Worm (Caenorhabditis elegans): ENCODE data around the gene Y53G8AR.5.

Y53G8AR.5 gene

ce11 chrIII:3279304-3279703 is 17.9 kb upstream of the Y53G8AR.5 start (continued):
- no peak for TF ChIP-seq odd-2 (tag; optimal IDR thresholded peaks at IDR 0.05)
- TF ChIP-seq pqm-1 (tag; optimal IDR thresholded peaks at IDR 0.05): no peak
- TF ChIP-seq ref-2 (tag; optimal IDR thresholded peaks at IDR 0.05): no peak
- TF ChIP-seq tbx-2 (tag; optimal IDR thresholded peaks at IDR 0.05): peak; percentile 3
- TF ChIP-seq ttx-3 (tag; optimal IDR thresholded peaks at IDR 0.05): no peak
- no peak for TF ChIP-seq K02D7.2 (tag; optimal IDR thresholded peaks at IDR 0.05)
- no peak for TF ChIP-seq unc-42 (tag; optimal IDR thresholded peaks at IDR 0.05)
- TF ChIP-seq tbx-7 (tag; optimal IDR thresholded peaks at IDR 0.05): no peak
- TF ChIP-seq lin-11 (tag; optimal IDR thresholded peaks at IDR 0.05): no peak
- no peak for TF ChIP-seq nhr-11 (tag; optimal IDR thresholded peaks at IDR 0.05)
- no peak for TF ChIP-seq Y22D7AL.16 (tag; optimal IDR thresholded peaks at IDR 0.05)
- TF ChIP-seq ceh-30 (tag; optimal IDR thresholded peaks at IDR 0.05): no peak
- TF ChIP-seq rnt-1 (tag; optimal IDR thresholded peaks at IDR 0.05): no peak
- TF ChIP-seq ceh-6 (GFP tag; optimal IDR thresholded peaks at IDR 0.05): no peak
- no peak for TF ChIP-seq gmeb-2 (tag; optimal IDR thresholded peaks at IDR 0.05)
- TF ChIP-seq unc-86 (tag; optimal IDR thresholded peaks at IDR 0.05): no peak
- no peak for TF ChIP-seq ceh-22 (tag; optimal IDR thresholded peaks at IDR 0.05)
- TF ChIP-seq hlh-13 (GFP tag; optimal IDR thresholded peaks at IDR 0.05): no peak
- no peak for TF ChIP-seq ceh-24 (tag; optimal IDR thresholded peaks at IDR 0.05)
- TF ChIP-seq pag-3 (tag; optimal IDR thresholded peaks at IDR 0.05; ENCODE audit: borderline replicate concordance): no peak
- TF ChIP-seq pat-9 (tag; optimal IDR thresholded peaks at IDR 0.05): no peak
- no peak for TF ChIP-seq ceh-48 (tag; optimal IDR thresholded peaks at IDR 0.05)
- peak; percentile 90 for TF ChIP-seq unc-55 (GFP tag; optimal IDR thresholded peaks at IDR 0.05)
- TF ChIP-seq F13H6.1 (tag; optimal IDR thresholded peaks at IDR 0.05): no peak
- no peak for TF ChIP-seq T23F11.4 (GFP tag; optimal IDR thresholded peaks at IDR 0.05)
- no peak for TF ChIP-seq ets-4 (tag; optimal IDR thresholded peaks at IDR 0.05)
- no peak for TF ChIP-seq pha-2 (tag; optimal IDR thresholded peaks at IDR 0.05)
- TF ChIP-seq ceh-2 (tag; optimal IDR thresholded peaks at IDR 0.05): no peak
- TF ChIP-seq nhr-232 (tag; optimal IDR thresholded peaks at IDR 0.05): no peak
- no peak for TF ChIP-seq ceh-14 (tag; optimal IDR thresholded peaks at IDR 0.05)
- TF ChIP-seq fkh-6 (tag; optimal IDR thresholded peaks at IDR 0.05): no peak

DNA sequence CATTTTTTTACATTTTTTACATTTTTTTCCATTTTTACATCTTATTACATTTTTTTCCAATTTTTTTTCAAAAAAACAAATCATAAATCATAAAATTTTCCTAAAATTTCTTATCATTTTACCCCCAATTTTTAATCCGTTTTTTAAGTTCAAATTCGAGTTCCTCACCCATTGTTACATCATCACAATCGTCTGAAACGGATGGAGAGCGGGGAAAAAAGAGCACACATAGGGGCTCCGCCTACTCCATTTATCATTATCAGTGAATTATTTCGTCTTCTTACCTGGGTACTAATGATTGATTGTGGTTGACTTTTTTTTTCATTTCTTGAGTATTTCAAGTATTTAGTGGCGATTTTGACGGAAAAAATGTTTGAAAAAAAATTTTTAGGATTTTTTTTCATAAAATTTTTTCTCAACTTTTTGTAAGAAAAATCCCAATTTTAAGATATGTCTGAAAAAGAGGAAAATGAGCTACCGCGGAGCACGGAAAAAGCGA is 15.3 kb upstream of the Y53G8AR.5 start, which contains the start of gene mfsd-8:
TSS of gene mfsd-8 (plus strand) at position 449 of the 499 bp plus-strand sequence.
- no peak for TF ChIP-seq nfya-1 (tag; optimal IDR thresholded peaks at IDR 0.05)

DNA sequence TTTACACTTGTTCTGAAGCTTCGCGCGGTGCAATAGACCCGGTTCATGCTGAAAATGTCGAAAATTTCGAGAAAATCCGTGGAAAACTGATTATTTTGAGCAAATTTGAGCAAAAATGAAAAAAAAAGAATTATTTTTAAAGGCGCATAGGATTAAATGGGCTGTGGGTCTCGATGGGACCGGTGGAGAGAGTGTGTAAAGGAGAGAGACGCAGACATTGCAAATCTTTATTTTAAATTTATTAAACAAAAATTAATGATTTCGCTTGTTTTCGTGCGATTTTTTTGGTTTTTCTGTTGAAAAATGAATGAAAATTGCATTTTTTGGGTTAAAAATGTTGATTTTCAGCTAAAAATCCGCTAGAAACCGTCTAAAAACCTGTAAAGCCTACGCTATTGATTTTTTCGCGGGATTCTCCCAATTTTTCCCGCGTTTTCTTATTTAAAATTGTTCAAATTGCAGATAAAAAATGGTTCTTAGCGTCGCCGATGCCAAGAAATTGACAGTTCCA is 2.9 kb upstream of the Y53G8AR.5 start, which contains the start of the genes Y53G8AR.8 and Y53G8AR.6:
TSS of gene Y53G8AR.8 (minus strand) at position 48 of the 511 bp plus-strand sequence.
TSS of gene Y53G8AR.6 (plus strand) at position 461 of the 511 bp plus-strand sequence.
- peak; percentile 74 for TF ChIP-seq unc-42 (tag; optimal IDR thresholded peaks at IDR 0.05)
- peak; percentile 4 for TF ChIP-seq pax-1 (tag; optimal IDR thresholded peaks at IDR 0.05)
- no peak for TF ChIP-seq ceh-30 (tag; optimal IDR thresholded peaks at IDR 0.05)

- TF ChIP-seq ceh-22 (tag; optimal IDR thresholded peaks at IDR 0.05) (no peak), ceh-18 (tag; optimal IDR thresholded peaks at IDR 0.05) (peak; percentile 1), rnt-1 (tag; optimal IDR thresholded peaks at IDR 0.05) (peak; percentile 83), unc-55 (GFP tag; optimal IDR thresholded peaks at IDR 0.05) (peak; percentile 10)
Observed at ce11 chrIII:3304554-3304953, 7.3 kb downstream of the Y53G8AR.5 start.

DNA sequence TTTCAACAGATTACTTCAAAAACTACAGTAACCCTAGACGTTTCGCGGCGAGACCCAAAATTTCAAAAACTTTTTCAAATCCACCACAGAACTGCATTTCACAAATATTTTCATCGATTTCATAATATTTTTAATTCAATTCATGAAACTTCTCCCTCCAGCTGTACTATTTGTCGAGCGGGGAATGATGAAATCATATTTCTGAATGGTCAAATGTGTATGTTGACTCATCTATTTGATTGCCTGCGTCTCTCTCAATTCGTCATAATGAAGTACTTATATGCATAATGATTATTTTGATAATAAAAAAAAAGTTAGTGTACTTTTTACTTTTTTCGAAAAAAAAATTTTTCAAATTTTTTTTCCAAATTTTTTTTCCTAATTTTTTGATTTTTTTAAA is 9.1 kb downstream of the Y53G8AR.5 start:
- TF ChIP-seq ceh-30 (tag; optimal IDR thresholded peaks at IDR 0.05): no peak
- TF ChIP-seq sox-2 (GFP tag; IDR thresholded peaks at IDR 0.05): no peak
- TF ChIP-seq hlh-15 (tag; optimal IDR thresholded peaks at IDR 0.05): no peak
- TF ChIP-seq npax-4 (tag; optimal IDR thresholded peaks at IDR 0.05): no peak
- no peak for TF ChIP-seq hlh-6 (tag; optimal IDR thresholded peaks at IDR 0.05)
- TF ChIP-seq ceh-14 (tag; optimal IDR thresholded peaks at IDR 0.05): no peak
- no peak for TF ChIP-seq ztf-16 (tag; optimal IDR thresholded peaks at IDR 0.05)
- TF ChIP-seq K09A11.1 (tag; optimal IDR thresholded peaks at IDR 0.05; ENCODE audit: insufficient read depth): no peak
- TF ChIP-seq hlh-8 (tag; optimal IDR thresholded peaks at IDR 0.05): no peak
- TF ChIP-seq hlh-30 (tag; optimal IDR thresholded peaks at IDR 0.05; ENCODE audit: insufficient read depth): no peak
- no peak for TF ChIP-seq ceh-34 (tag; optimal IDR thresholded peaks at IDR 0.05)
- no peak for TF ChIP-seq sox-4 (tag; optimal IDR thresholded peaks at IDR 0.05)
- no peak for TF ChIP-seq ceh-9 (tag; optimal IDR thresholded peaks at IDR 0.05)

All from whole organism, late embryonic.